Worm (Caenorhabditis elegans): ENCODE data around the gene T04C12.8.

The T04C12.8 gene

ce11 chrV:11069277-11069676, at the start of gene T04C12.8:
T04C12.8 (minus strand) TSS chrV:11069358.
- TF ChIP-seq xbp-1 (tag; optimal IDR thresholded peaks at IDR 0.05) (no peak), zag-1 (tag; optimal IDR thresholded peaks at IDR 0.05) (no peak), elt-2 (tag; optimal IDR thresholded peaks at IDR 0.05) (peak; percentile 98), pax-3 (tag; optimal IDR thresholded peaks at IDR 0.05) (no peak), swsn-7 (tag; optimal IDR thresholded peaks at IDR 0.05) (no peak), nhr-20 (tag; optimal IDR thresholded peaks at IDR 0.05) (peak; percentile 25), efl-1 (optimal IDR thresholded peaks at IDR 0.05) (no peak), efl-1 (GFP tag; optimal IDR thresholded peaks at IDR 0.05 in 1 of 2) (peak in 1 of 2 experiments; percentile 27), Y116A8C.19 (tag; optimal IDR thresholded peaks at IDR 0.05; ENCODE audit: borderline replicate concordance) (no peak), fkh-8 (tag; optimal IDR thresholded peaks at IDR 0.05) (no peak), C04F5.9 (tag; optimal IDR thresholded peaks at IDR 0.05) (no peak), lin-13 (GFP tag; optimal IDR thresholded peaks at IDR 0.05) (no peak), unc-98 (GFP tag; IDR thresholded peaks at IDR 0.05) (no peak), ceh-88 (GFP tag; IDR thresholded peaks at IDR 0.05) (no peak), ztf-4 (tag; optimal IDR thresholded peaks at IDR 0.05) (no peak), pag-3 (tag; optimal IDR thresholded peaks at IDR 0.05; ENCODE audit: borderline replicate concordance, insufficient read depth) (no peak), nhr-28 (tag; optimal IDR thresholded peaks at IDR 0.05) (no peak), skn-1 (tag; optimal IDR thresholded peaks at IDR 0.05) (no peak), pqm-1 (tag; optimal IDR thresholded peaks at IDR 0.05) (peak; percentile 24), lsy-2 (tag; optimal IDR thresholded peaks at IDR 0.05) (no peak), nhr-85 (tag) (peak; percentile 28), rnt-1 (tag; optimal IDR thresholded peaks at IDR 0.05) (no peak), nhr-19 (GFP tag; conservative IDR thresholded peaks at IDR 0.05) (0 out of 2 replicates have a peak, but pooled peaks have one; percentile 10), nhr-77 (tag; optimal IDR thresholded peaks at IDR 0.05) (no peak), nhr-11 (tag; optimal IDR thresholded peaks at IDR 0.05) (no peak), nhr-237 (tag; optimal IDR thresholded peaks at IDR 0.05) (no peak), lir-3 (tag; optimal IDR thresholded peaks at IDR 0.05; ENCODE audit: poor library complexity) (no peak), ceh-90 (tag; optimal IDR thresholded peaks at IDR 0.05) (no peak), tbx-2 (tag; optimal IDR thresholded peaks at IDR 0.05) (no peak), egl-27 (tag; optimal IDR thresholded peaks at IDR 0.05) (no peak), ets-5 (GFP tag; IDR thresholded peaks at IDR 0.05) (no peak), tlp-1 (tag; optimal IDR thresholded peaks at IDR 0.05) (peak; percentile 48), efl-3 (GFP tag; optimal IDR thresholded peaks at IDR 0.05) (no peak), lin-15B (tag; optimal IDR thresholded peaks at IDR 0.05) (no peak), fos-1 (tag; optimal IDR thresholded peaks at IDR 0.05) (no peak), jun-1 (tag; optimal IDR thresholded peaks at IDR 0.05) (peak; percentile 48), ztf-11 (tag; optimal IDR thresholded peaks at IDR 0.05) (no peak), snu-23 (GFP tag; optimal IDR thresholded peaks at IDR 0.05) (no peak), sox-4 (tag; optimal IDR thresholded peaks at IDR 0.05) (no peak), ceh-63 (GFP tag; optimal IDR thresholded peaks at IDR 0.05) (no peak), fkh-10 (GFP tag; optimal IDR thresholded peaks at IDR 0.05) (no peak), isw-1 (GFP tag; IDR thresholded peaks at IDR 0.05) (no peak), lin-39 (tag; optimal IDR thresholded peaks at IDR 0.05) (no peak), elt-3 (tag; optimal IDR thresholded peaks at IDR 0.05) (peak in 1 of 6 experiments; percentile 4), mep-1 (tag; optimal IDR thresholded peaks at IDR 0.05) (no peak), lin-35 (GFP tag; optimal IDR thresholded peaks at IDR 0.05) (peak in 1 of 2 experiments; percentile 41), unc-86 (tag; optimal IDR thresholded peaks at IDR 0.05) (no peak), fkh-4 (tag; optimal IDR thresholded peaks at IDR 0.05; ENCODE audit: borderline replicate concordance) (no peak), ceh-82 (tag; optimal IDR thresholded peaks at IDR 0.05) (no peak), sup-37 (GFP tag; optimal IDR thresholded peaks at IDR 0.05) (no peak), ceh-8 (GFP tag; optimal IDR thresholded peaks at IDR 0.05) (no peak), mab-9 (GFP tag; IDR thresholded peaks at IDR 0.05) (no peak), hpl-2 (GFP tag; optimal IDR thresholded peaks at IDR 0.05) (no peak), hlh-17 (GFP tag; optimal IDR thresholded peaks at IDR 0.05; ENCODE audit: borderline replicate concordance) (no peak)

Data from whole organism, L1 larva.